Worm (Caenorhabditis elegans) whole organism, L3 larva: Measurements from ENCODE around the gene hap-1.

Experiments used
- R02D3.7 ChIP-seq: fragments of 150-350 bp; optimal IDR thresholded peaks from 2 replicates; lab custom pipeline; 2014; ENCODE audit warnings: missing biosample characterization, missing genetic modification characterization
- egl-27 ChIP-seq: sonication (generic microtip); optimal IDR thresholded peaks from 4 replicates; lab custom pipeline; 2017; ENCODE audit warnings: missing biosample characterization, missing genetic modification reagents, missing genetic modification characterization
- elt-1 ChIP-seq: fragments of 150-350 bp; optimal IDR thresholded peaks from 2 replicates; lab custom pipeline; 2014; ENCODE audit warnings: missing biosample characterization, missing genetic modification characterization
- elt-2 ChIP-seq: sonication (generic microtip); optimal IDR thresholded peaks from 2 replicates; lab custom pipeline; 2016; ENCODE audit warnings: missing genetic modification reagents, mild to moderate bottlenecking, missing genetic modification characterization, missing compliant biosample characterization
- lsy-12 ChIP-seq: sonication (generic microtip); optimal IDR thresholded peaks from 2 replicates; lab custom pipeline; 2016; ENCODE audit warnings: mild to moderate bottlenecking, missing genetic modification characterization, missing compliant biosample characterization
- nhr-11 ChIP-seq: fragments of 150-350 bp; optimal IDR thresholded peaks from 2 replicates; lab custom pipeline; 2014; ENCODE audit warnings: missing biosample characterization, missing genetic modification characterization
- nhr-76 ChIP-seq: fragments of 150-350 bp; sonication (generic microtip); optimal IDR thresholded peaks from 5 replicates; lab custom pipeline; 2014; ENCODE audit warnings: missing biosample characterization, missing genetic modification characterization
- pqm-1 ChIP-seq: fragments of 150-350 bp; optimal IDR thresholded peaks from 2 replicates; lab custom pipeline; 2017; ENCODE audit warnings: missing biosample characterization, missing genetic modification characterization, inconsistent platforms
- zag-1 ChIP-seq: fragments of 150-350 bp; optimal IDR thresholded peaks from 2 replicates; lab custom pipeline; 2014; ENCODE audit warnings: missing biosample characterization, missing genetic modification characterization

- TF ChIP-seq pqm-1 (tag; lab: Kevin White, UChicago) (no peak), egl-27 (tag; lab: Kevin White, UChicago) (no peak), R02D3.7 (tag; lab: Kevin White, UChicago) (no peak), nhr-11 (tag; lab: Kevin White, UChicago) (no peak), lsy-12 (tag; lab: Kevin White, UChicago) (no peak), elt-2 (tag; lab: Kevin White, UChicago) (no peak), nhr-76 (tag; lab: Kevin White, UChicago) (no peak), elt-1 (tag; lab: Kevin White, UChicago) (no peak), zag-1 (no peak)
These were observed 1.1 kb downstream of the hap-1 start, which contains the start of gene gro-1 for ce11 chrIII:5264813-5265212.
